Worm (Caenorhabditis elegans) whole organism, late embryonic: Measurements from ENCODE around the gene str-233.

Source experiments
- dmd-4 ChIP-seq: sonication (generic microtip); optimal IDR thresholded peaks from 2 replicates; lab custom pipeline; 2016; ENCODE audit warnings: borderline replicate concordance, missing genetic modification characterization, missing compliant biosample characterization
- hlh-13 ChIP-seq: fragments of 200-800 bp; sonication (Bioruptor generic); optimal IDR thresholded peaks from 2 replicates; lab custom pipeline; 2018; ENCODE audit warnings: mild to moderate bottlenecking, missing genetic modification characterization, missing compliant biosample characterization
- madf-2 ChIP-seq: sonication (generic microtip); optimal IDR thresholded peaks from 2 replicates; lab custom pipeline; 2017; ENCODE audit warnings: missing genetic modification characterization, missing compliant biosample characterization
- nhr-11 ChIP-seq: fragments of 150-350 bp; optimal IDR thresholded peaks from 2 replicates; lab custom pipeline; 2014; ENCODE audit warnings: missing biosample characterization, missing genetic modification characterization
- pat-9 ChIP-seq: fragments of 200-800 bp; sonication (Bioruptor generic); optimal IDR thresholded peaks from 2 replicates; lab custom pipeline; 2018; ENCODE audit warnings: mild to moderate bottlenecking, missing genetic modification characterization, moderate library complexity, missing compliant biosample characterization
- sdc-2 ChIP-seq: sonication (generic microtip); optimal IDR thresholded peaks from 2 replicates; lab custom pipeline; 2016; ENCODE audit warnings: missing genotype, missing genetic modification characterization, missing compliant biosample characterization
- sox-2 ChIP-seq: fragments of 200-800 bp; sonication (Bioruptor generic); IDR thresholded peaks from 2 replicates; pipeline ENCODE4 v1.3.6; 2022; ENCODE audit warnings: missing genetic modification reagents, missing genetic modification characterization, missing compliant biosample characterization

ce11 chrV:16057010-16057463 lies 47.6 kb upstream of the str-233 start, which contains the start of gene F14H3.5:
- TF ChIP-seq nhr-11 (tag; lab: Kevin White, UChicago) (no peak), pat-9 (tag; lab: Kevin White, UChicago) (no peak), madf-2 (tag; lab: Kevin White, UChicago) (no peak), sox-2 (no peak), hlh-13 (GFP tag; lab: Kevin White, UChicago) (no peak), dmd-4 (no peak), sdc-2 (tag; lab: Kevin White, UChicago) (no peak)
